Worm (Caenorhabditis elegans): ENCODE measurements around the gene cpar-1.

- TF ChIP-seq ama-1 (optimal IDR thresholded peaks at IDR 0.05) (no peak), ceh-45 (GFP tag; IDR thresholded peaks at IDR 0.05) (no peak), lim-6 (tag; optimal IDR thresholded peaks at IDR 0.05) (no peak), syd-9 (tag; optimal IDR thresholded peaks at IDR 0.05) (no peak), nhr-11 (tag; optimal IDR thresholded peaks at IDR 0.05) (no peak), dmd-4 (tag; optimal IDR thresholded peaks at IDR 0.05; ENCODE audit: borderline replicate concordance) (no peak), ttx-3 (tag; optimal IDR thresholded peaks at IDR 0.05) (peak; percentile 40), unc-55 (GFP tag; optimal IDR thresholded peaks at IDR 0.05) (no peak), pha-4 (tag; optimal IDR thresholded peaks at IDR 0.05) (no peak), sdc-2 (tag; optimal IDR thresholded peaks at IDR 0.05) (no peak), ceh-30 (tag; optimal IDR thresholded peaks at IDR 0.05) (no peak), ceh-14 (tag; optimal IDR thresholded peaks at IDR 0.05) (peak; percentile 10)
Observed at ce11 chrIII:9465424-9465823, 31.6 kb downstream of the cpar-1 start, which contains the start of gene B0464.9.

All from whole organism, late embryonic.